Fruit fly (Drosophila melanogaster): Measurements from ENCODE around the gene CG9759.

DNA sequence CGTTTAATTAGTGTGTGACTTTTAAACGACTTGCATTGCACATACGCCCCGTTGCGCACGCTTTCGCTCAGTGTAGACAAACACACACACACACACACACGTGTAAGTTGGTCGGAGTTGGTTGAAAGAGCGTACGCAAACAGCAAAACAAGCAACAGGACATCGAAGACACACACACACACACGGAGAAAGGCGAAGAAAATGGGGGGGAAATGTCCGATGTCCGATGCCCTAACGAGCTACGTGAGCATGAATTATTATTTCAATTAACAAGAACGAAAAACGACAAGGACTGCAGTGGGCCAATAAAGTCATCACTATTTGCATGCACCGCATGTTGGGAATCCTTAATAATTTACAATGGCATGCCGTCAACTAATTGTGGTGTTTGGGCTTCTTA lies 8.2 kb upstream of the CG9759 start:
- TF ChIP-seq Sox102F (GFP tag; optimal IDR thresholded peaks at IDR 0.05) (no peak), achi (GFP tag; optimal IDR thresholded peaks at IDR 0.05) (no peak), Eip75B (GFP tag; optimal IDR thresholded peaks at IDR 0.05) (no peak)
